Fruit fly (Drosophila melanogaster) whole organism, larva: ENCODE data around the gene tfc.
"Not testable (repeated sequence)": the region's sequence is repeated elsewhere in the genome, so short reads cannot be mapped to it uniquely, and the experiment has no call there.

Experiments used
- noc ChIP-seq: fragments of 200-800 bp; sonication (Bioruptor generic); optimal IDR thresholded peaks from 3 replicates; lab custom pipeline; 2019; ENCODE audit warnings: missing biosample characterization, mild to moderate bottlenecking, missing genetic modification characterization, moderate library complexity

Gene tfc

DNA sequence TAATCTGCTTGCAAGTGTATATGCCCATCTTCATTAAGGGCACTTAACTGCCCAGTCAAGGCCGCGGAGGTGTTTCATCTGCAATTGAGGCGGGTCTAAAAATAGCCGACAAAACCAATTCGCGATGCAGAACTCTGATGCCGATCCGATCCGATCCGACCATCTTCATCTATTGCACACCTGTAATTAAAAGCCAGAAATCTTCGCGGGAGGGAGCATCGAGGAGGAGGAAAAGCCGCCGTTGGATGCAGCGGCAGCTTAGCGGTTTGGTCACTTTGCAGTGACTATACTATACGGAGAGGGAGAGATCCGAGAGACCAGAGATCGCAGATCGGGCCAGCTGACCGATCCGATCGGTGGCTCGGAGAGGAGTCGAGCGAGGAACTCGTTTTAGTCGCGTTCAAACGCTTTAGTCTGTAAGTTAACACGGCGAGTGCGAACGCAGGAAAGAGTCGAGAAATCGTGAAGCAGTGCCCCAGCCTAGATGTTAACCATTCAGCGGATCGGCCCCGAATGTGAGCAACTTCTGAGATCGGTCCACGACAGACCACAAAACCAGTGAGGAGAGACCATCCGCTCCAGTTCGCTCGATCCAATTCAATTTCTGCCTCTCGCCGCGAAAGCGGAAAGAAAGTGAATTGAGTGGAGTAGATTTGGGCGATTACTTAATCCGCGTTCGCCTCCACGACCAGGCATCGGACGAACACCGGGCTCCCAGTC lies at the start of gene tfc:
Gene tfc, plus strand, starts transcription at position 389 of the 720 bp plus-strand sequence.
- TF ChIP-seq noc: no peak

dm6 chr3L:1206682-1207421 lies 49.4 kb upstream of the tfc start, which contains the start of gene LysB:
Gene LysB (plus strand): TSS chr3L:1207371.
- no peak for TF ChIP-seq noc

DNA sequence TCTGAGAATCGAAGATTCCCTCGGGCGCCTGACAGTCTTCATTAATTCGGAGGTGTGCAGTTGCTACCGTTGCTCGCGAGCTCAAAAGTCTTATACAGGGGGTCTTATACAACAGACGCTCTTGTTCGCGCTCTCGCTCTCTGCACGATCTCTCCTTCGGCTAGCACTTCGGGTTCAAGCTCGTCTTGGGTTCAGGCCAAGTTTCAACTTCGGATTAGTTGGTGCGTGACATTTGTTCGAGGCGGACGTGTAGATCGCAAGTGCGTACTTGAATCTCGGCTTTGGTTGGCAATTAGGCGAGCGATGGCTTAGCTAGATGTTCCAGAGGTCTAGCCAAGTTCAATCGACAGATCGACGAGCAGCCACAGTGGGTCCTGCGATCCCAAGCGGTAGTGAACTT lies 48.0 kb upstream of the tfc start:
- TF ChIP-seq noc: no peak

DNA sequence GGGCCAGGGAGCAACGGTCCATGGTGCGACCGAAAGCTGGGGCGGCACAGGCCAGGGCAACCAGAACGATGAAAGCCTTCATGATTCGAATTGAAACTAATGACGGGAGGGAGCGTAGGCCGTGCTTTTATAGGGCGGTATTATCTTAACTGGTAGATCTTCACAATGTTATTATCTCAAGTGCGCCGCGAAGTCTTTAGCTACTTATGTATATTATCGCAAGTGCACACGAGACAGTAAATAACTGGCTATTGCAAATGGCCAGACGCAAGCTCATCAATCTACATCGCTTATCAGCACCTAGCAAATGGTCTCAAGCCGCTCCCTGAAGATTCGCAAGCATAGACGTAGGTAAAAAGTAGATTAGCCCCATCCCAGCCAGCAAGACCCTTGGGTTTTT lies 45.2 kb upstream of the tfc start, which contains the start of gene LysD:
Gene LysD, minus strand, starts transcription at position 101 of the 400 bp plus-strand sequence.
- TF ChIP-seq noc: no peak

dm6 chr3L:1212113-1212512 lies 44.1 kb upstream of the tfc start:
- TF ChIP-seq noc: no peak

- TF ChIP-seq noc: no peak
Observed at dm6 chr3L:1212571-1212970, 43.7 kb upstream of the tfc start, which contains the start of gene LysE. Gene LysE (plus strand): TSS chr3L:1212827.

- TF ChIP-seq noc: no peak
Observed at dm6 chr3L:1216460-1216859, 39.8 kb upstream of the tfc start.

DNA sequence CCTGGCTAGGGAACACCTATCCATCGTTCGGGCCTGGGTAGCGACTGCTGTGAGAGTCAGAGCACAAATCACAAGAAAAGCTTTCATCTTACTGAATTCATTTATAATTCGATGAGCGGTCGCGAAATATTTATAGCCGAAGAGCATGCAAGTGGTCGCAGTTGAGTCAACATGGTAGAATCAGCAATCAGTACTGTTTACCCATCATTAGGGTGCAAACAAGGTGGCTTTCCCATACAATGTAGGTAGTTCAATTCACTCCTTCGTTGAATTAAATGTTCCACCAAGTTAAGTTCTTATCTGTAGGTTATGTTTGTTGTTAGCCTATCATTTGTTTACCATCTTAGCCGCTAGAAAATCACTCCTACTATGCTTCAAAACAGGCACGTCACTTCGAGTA lies 37.7 kb upstream of the tfc start, which contains the start of gene LysP:
Gene LysP, minus strand, starts transcription at position 101 of the 400 bp plus-strand sequence.
- no peak for TF ChIP-seq noc

- no peak for TF ChIP-seq noc
Observed at dm6 chr3L:1227303-1227797, 28.9 kb upstream of the tfc start, which contains the start of gene LysS. Gene LysS (plus strand): TSS chr3L:1227747.

DNA sequence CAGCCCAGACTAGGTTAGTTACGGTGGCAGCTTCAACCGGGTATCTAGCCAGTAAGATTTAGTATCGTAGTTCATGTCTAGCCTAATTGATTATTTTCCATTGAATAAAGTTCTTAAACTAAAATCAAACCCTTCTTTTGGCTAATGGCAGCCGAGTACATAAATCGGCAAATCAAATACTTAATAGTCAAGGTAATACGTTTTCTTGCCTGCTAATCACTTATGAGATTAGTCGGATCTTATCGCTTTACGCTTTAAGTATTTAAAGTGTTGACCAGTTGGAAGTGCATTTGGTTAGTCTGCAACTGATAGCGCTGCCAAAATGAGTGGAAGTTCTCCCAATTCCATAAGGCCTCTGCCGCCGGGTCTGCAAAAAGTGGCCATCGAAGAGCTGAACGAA lies 23.7 kb upstream of the tfc start, which contains the start of gene CG33965:
Gene CG33965, plus strand, starts transcription at position 301 of the 400 bp plus-strand sequence.
- TF ChIP-seq noc: no peak

DNA sequence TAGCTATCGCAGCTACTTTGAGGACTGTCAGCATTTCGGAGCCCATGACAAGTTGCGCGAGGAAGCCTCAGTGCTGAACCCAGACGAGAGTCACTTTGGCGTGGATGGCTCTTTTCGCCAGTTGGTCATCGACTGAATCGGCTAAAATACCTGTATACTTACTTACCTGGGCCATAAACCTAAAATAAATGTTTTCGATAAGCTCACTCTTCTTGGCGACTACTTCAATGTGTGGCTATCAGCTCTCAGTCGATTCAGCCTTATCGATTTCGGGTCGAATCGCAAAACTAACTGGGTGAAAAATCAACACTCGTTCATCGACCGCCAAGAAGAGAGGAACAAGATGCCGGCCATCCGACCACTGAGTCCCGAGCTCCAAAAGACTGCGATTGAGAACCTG lies 22.4 kb upstream of the tfc start, which contains the start of gene CG33966:
Gene CG33966, plus strand, starts transcription at position 301 of the 400 bp plus-strand sequence.
- no peak for TF ChIP-seq noc

- no peak for TF ChIP-seq noc
Observed at dm6 chr3L:1235426-1235825, 20.8 kb upstream of the tfc start, which contains the start of gene galene. Gene galene (plus strand): TSS chr3L:1235726.

- TF ChIP-seq noc: no peak
Observed at dm6 chr3L:1238219-1238618, 18.0 kb upstream of the tfc start, which contains the start of gene CG9192. Gene CG9192 (minus strand): TSS chr3L:1238319.

DNA sequence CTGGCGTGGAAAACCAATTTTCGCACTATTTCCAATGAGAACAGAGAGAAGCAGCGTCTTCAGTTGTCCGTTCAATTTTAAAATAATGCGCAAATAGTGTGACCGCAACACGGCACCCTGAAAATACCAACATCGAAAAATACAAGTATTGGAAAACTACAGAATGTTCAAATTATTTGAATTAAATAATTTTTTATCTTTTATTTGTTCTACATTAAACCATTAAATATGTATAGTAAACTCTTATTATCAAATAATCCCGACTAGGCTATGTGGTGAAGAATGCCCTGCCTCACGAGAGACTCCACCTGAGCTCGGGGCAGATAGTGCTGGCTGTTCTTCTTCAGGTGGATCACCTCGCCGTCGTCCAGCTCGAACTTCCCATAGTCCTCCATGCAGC lies 10.4 kb upstream of the tfc start, which contains the start of gene Klp61F:
Gene Klp61F, minus strand, starts transcription at position 101 of the 400 bp plus-strand sequence.
- not testable (repeated sequence) for TF ChIP-seq noc

dm6 chr3L:1246823-1247222 lies 9.4 kb upstream of the tfc start, which contains the start of gene CG32318:
Gene CG32318 (minus strand): TSS chr3L:1246923.
- TF ChIP-seq noc: not testable (repeated sequence)

DNA sequence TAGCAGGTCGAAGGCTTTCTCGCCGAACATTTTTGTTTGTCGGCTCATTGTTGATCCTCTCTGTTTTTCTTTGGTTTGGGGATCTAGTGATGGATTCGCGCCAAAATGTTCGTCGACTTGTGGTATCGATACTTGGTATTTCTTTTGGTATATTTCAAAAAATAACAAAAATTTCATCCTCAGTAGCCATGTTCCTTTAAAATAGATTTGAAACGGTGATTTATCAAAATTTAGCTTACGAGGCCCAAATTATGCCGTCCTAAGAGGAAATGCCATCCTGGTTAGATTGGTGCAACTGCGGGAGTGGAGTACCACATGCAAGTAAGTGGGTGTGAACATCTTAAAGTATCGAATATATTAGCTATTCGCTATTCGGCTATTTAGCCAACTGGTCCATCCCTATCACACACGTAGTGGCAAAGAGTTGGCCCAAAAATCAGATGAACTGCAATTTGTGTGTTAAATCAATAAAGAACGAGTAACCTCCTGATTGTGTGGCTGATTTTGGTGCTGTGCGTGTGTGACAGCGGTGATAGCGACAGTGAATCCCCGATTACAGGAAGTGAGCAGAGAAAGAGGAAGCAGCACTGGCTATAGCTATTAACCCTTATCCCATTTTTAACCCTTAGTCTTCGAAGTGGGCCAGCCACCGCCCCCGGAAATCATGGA lies 8.5 kb upstream of the tfc start, which contains the start of the genes Psf1 and Sac1:
Gene Psf1, minus strand, starts transcription at position 51 of the 669 bp plus-strand sequence.
Gene Sac1, plus strand, starts transcription at position 191 of the 669 bp plus-strand sequence.
- TF ChIP-seq noc: no peak
